Worm (Caenorhabditis elegans) whole organism, mixed stage, embryonic: ENCODE measurements around the gene lmd-3.

Source experiments
- blmp-1 ChIP-seq: fragments of 150-350 bp; optimal IDR thresholded peaks from 2 replicates; lab custom pipeline; 2014; ENCODE audit warnings: missing biosample characterization, missing genetic modification characterization
- nhr-12 ChIP-seq: fragments of 150-350 bp; optimal IDR thresholded peaks from 2 replicates; lab custom pipeline; 2014; ENCODE audit warnings: missing biosample characterization, missing genetic modification characterization

ce11 chrV:8387056-8387455 is 57.5 kb downstream of the lmd-3 start, which contains the start of gene gcy-7:
- no peak for TF ChIP-seq nhr-12
- TF ChIP-seq blmp-1 (tag; lab: Kevin White, UChicago), result no peak
